Fruit fly (Drosophila melanogaster) whole organism, prepupa: ENCODE results near the gene RpS8.

Experiments used
- Blimp-1 ChIP-seq: fragments of 200-800 bp; sonication (Bioruptor generic); optimal IDR thresholded peaks from 3 replicates; lab custom pipeline; 2017; ENCODE audit warnings: missing biosample characterization, missing genetic modification characterization, mild to moderate bottlenecking, moderate library complexity, missing genetic modification reagents
- CG11294 ChIP-seq: fragments of 200-800 bp; sonication (Bioruptor generic); IDR thresholded peaks from 2 replicates; pipeline ENCODE4 v1.3.6; 2022; ENCODE audit warnings: missing biosample characterization, missing genetic modification characterization
- CG31627 ChIP-seq: fragments of 200-800 bp; sonication (Bioruptor generic); optimal IDR thresholded peaks from 3 replicates; lab custom pipeline; 2016; ENCODE audit warnings: missing biosample characterization, missing genetic modification characterization
- CG6163 ChIP-seq: fragments of 200-800 bp; sonication (Bioruptor generic); IDR thresholded peaks from 3 replicates; pipeline ENCODE4 v1.3.6; 2022; ENCODE audit warnings: missing biosample characterization, missing genetic modification characterization
- CG8632 ChIP-seq: fragments of 200-800 bp; sonication (Bioruptor generic); optimal IDR thresholded peaks from 3 replicates; lab custom pipeline; 2016; ENCODE audit warnings: missing biosample characterization, missing genetic modification characterization
- Eip78C ChIP-seq: fragments of 200-800 bp; sonication (Bioruptor generic); peaks from one replicate; lab custom pipeline; 2016; ENCODE audit warnings: missing biosample characterization, missing genetic modification characterization
- OdsH ChIP-seq: fragments of 200-800 bp; sonication (Bioruptor generic); optimal IDR thresholded peaks from 3 replicates; lab custom pipeline; 2016; ENCODE audit warnings: missing biosample characterization, missing genetic modification characterization
- Sox102F ChIP-seq: fragments of 200-800 bp; sonication (Bioruptor generic); optimal IDR thresholded peaks from 2 replicates; lab custom pipeline; 2016; ENCODE audit warnings: missing biosample characterization, mild to moderate bottlenecking, missing genetic modification characterization
- Sox14 ChIP-seq: fragments of 200-800 bp; sonication (Bioruptor generic); optimal IDR thresholded peaks from 3 replicates; lab custom pipeline; 2016; ENCODE audit warnings: missing biosample characterization, missing genetic modification characterization
- Sox15 ChIP-seq: fragments of 200-800 bp; sonication (Bioruptor generic); optimal IDR thresholded peaks from 3 replicates; lab custom pipeline; 2016; ENCODE audit warnings: missing biosample characterization, missing genetic modification characterization
- fkh ChIP-seq: fragments of 200-800 bp; sonication (Bioruptor generic); optimal IDR thresholded peaks from 3 replicates; lab custom pipeline; 2017; ENCODE audit warnings: missing biosample characterization, mild to moderate bottlenecking, missing genetic modification characterization, moderate library complexity
- vri ChIP-seq: fragments of 200-800 bp; sonication (Bioruptor generic); optimal IDR thresholded peaks from 3 replicates; lab custom pipeline; 2016; ENCODE audit warnings: missing biosample characterization, mild to moderate bottlenecking, missing genetic modification characterization

DNA sequence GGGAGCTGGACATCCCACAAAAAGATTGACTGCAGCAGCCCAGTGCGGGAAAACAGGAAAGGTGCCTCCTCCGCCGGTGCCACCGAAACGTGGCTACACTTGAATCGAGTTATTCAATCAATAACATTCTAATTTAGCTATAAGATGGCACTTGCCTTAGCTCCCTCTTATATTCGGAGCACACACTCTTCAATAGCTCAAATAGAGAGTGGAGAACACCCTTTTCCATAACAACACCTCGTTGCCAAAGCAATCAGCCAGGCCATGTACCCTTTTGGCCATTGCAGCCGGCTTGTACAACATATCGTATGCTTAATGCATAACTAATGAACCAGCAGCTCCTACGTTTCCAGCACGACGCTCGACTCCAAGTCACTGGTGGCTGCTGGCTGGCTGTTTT is 23.6 kb upstream of the RpS8 start:
- no peak for TF ChIP-seq Sox102F (GFP tag; lab: Kevin White, UChicago)
- no peak for TF ChIP-seq Sox14 (GFP tag; lab: Kevin White, UChicago)
- 0 out of 2 replicates have a peak, but pooled peaks have one; percentile 5 for TF ChIP-seq CG11294 (GFP tag; lab: Robert Waterston, UW)
- TF ChIP-seq Eip78C, result peak; percentile 49
- no peak for TF ChIP-seq OdsH
- TF ChIP-seq vri (GFP tag; lab: Kevin White, UChicago), result no peak
- TF ChIP-seq CG31627, result no peak
- TF ChIP-seq Blimp-1 (GFP tag; lab: Kevin White, UChicago), result no peak
- TF ChIP-seq Sox15, result no peak
- no peak for TF ChIP-seq CG8632 (GFP tag; lab: Kevin White, UChicago)
- TF ChIP-seq fkh (GFP tag; lab: Kevin White, UChicago), result no peak
- 0 out of 3 replicates have a peak, but pooled peaks have one; percentile 49 for TF ChIP-seq CG6163 (GFP tag; lab: Robert Waterston, UW)
